Fruit fly (Drosophila melanogaster): ENCODE measurements around the gene CG13367.
"Not testable (repeated sequence)": the region's sequence is repeated elsewhere in the genome, so short reads cannot be mapped to it uniquely, and the experiment has no call there.

Gene CG13367

DNA sequence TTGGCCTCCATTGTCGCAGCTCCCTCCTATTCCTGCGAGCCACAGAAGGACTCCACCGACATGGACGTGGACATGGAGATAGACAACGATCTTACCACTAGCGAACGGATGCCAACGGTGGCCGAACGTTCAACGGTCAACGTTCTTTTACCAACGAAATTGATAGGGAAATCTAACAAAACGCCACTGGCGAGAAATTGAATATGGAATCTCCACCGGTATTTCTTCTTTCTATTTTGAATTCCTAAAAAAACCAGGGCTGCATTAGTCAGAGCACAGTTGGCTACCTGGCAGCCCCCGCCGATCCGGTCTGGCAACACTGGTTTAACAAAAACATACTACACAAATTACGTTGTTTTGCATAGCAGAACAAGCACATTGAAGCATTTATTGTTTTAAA, at the start of gene CG13367:
Gene CG13367, plus strand, starts transcription at position 301 of the 400 bp plus-strand sequence.
- not testable (repeated sequence) for TF ChIP-seq CTCF, CG8478 (optimal IDR thresholded peaks at IDR 0.05)

DNA sequence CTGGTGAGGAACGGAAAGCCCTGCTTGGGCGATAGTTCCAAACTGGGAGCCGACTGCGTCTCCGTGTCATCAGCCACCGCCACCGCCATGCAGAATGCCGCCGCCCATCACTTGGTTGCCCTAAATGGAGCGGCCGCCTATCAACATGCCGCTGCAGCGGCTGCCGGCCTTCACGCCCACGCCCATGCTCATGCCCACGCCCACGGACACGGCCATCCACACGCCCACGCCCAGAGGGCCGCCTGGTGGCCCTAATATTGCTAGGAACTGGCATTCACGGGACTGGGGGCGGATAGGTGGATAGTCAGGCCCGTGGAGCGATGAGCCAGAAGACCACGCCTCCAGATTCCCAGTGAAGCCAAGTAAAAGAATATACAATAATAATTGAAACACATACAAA, 47.5 kb upstream of the CG13367 start:
- TF ChIP-seq CTCF (optimal IDR thresholded peaks at IDR 0.05) (no peak), CG8478 (optimal IDR thresholded peaks at IDR 0.05) (no peak)

DNA sequence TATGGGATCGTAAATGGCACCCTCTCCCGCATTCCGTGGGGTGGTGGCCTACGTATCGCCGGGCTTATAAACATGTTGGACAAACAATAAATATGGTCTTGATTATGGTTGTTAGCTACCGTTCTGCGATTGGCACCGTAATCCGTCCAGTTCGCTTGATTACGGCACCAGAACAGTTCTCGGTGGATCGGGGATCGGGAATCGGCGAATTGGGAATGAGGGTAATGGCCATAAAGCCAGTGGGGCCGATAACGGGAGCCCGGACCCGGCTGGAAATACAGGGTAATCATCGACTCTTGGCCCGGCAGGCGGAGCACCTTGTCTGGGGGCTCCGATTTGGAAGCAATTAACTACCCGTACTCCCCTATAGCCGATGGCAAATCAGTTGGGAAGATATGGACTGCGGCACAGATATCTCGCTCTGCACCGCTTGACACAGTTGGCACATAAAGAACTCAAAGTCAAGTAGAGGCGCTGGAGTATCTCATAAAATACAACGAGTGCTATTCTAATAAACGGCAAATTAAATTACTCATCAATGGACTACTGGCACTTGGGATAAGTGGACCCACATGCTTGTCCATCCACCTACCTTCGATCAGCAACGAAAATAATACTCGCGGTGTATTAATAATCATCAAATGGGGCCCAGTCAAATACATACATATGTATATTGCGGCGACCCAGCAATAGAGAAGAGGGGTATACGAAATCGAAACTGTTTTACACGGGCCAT, 46.1 kb upstream of the CG13367 start:
- TF ChIP-seq CTCF (optimal IDR thresholded peaks at IDR 0.05), result no peak
- TF ChIP-seq CG8478 (optimal IDR thresholded peaks at IDR 0.05), result no peak

DNA sequence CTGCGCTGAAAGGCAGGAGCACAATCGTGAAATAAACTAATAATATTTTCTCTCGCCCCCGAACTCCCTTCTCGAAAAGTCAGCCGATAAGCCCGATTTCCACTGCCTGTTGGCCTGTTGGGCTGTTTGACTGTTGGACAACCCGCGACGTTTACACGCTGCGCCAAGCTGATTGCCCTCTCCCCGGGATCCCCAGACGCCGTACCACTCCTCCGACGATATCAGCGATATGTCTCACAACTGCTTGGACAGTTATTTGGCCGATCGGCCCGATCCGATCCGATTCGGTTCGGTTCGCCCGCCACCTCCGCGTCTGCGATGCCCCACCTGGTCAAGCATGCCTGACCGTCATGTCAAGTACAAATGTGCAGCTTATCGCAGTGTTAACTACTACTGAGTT, 44.8 kb upstream of the CG13367 start:
- TF ChIP-seq CTCF (optimal IDR thresholded peaks at IDR 0.05), result no peak
- TF ChIP-seq CG8478 (optimal IDR thresholded peaks at IDR 0.05), result no peak

DNA sequence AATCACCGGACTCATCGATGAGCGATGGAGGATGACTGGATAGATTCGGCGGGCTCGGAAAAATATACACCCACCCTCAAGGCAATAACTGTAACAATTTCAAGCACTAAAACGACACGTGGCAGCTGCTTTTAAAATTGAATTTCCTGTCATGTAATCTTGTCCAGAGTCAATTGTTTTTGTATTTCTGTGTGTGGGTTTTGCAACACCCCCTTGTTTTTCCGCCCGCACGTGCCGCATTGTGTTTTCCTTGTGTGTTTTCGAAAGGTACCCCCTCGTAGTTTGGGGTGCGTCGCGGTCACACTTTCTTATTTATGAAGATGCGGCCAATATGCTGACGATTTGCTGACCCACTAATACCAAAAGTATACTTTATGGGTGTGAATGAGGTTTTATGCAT, 42.6 kb upstream of the CG13367 start:
- TF ChIP-seq CG8478 (optimal IDR thresholded peaks at IDR 0.05), result no peak
- TF ChIP-seq CTCF (optimal IDR thresholded peaks at IDR 0.05), result no peak

- TF ChIP-seq CG8478 (optimal IDR thresholded peaks at IDR 0.05) (no peak), CTCF (optimal IDR thresholded peaks at IDR 0.05) (no peak)
These were observed 34.5 kb upstream of the CG13367 start for dm6 chrX:610048-610447.

DNA sequence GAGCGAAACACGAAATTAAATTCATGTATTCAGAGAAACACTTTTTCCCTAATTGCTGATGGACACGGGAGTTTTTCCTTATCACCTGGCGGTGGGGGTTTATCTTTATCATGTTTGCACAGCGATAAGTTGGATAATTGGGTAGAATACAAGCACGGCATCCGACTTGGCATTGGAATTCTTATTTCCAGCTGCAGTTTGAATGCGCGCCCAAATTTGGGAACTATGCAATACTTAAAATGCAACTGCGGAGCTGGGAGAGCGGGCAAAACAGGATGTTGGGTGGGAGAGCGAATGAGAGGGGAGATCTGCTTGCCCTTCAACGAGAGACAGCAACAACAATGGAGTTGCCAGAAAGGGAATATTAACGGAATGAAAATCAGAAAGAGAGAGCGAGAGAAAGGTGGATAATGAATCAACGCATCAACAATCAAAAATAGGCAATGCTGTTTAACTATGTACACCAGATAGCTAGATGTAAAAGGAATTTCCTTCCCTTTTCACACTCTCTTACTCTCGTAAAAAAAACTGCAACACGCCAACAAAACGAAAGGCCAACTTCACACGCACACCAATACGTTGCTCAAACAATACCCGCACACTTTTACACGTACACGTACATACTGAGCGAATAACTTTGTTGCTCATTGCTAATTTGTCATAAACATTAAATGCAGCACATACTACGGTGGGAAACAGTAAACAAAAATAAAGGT, 27.6 kb upstream of the CG13367 start:
- TF ChIP-seq CTCF (optimal IDR thresholded peaks at IDR 0.05), result no peak

DNA sequence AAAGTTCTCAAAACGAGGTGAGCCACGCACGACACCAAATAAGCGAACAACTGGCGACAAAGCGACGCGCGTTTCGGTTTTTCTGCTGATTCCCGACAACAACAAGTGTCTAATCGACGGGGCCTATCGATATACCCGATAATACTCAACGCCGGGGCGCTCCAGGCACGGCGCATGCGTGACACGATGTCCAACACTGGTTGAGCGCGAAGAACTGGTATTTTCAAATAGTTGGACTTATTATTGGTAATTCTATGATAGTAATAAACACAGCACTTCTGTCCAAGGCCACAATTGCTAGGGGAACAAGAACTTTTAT, 27.1 kb upstream of the CG13367 start:
- TF ChIP-seq CG8478 (optimal IDR thresholded peaks at IDR 0.05) (no peak), CTCF (optimal IDR thresholded peaks at IDR 0.05) (peak in 1 of 2 experiments; percentile 30)

DNA sequence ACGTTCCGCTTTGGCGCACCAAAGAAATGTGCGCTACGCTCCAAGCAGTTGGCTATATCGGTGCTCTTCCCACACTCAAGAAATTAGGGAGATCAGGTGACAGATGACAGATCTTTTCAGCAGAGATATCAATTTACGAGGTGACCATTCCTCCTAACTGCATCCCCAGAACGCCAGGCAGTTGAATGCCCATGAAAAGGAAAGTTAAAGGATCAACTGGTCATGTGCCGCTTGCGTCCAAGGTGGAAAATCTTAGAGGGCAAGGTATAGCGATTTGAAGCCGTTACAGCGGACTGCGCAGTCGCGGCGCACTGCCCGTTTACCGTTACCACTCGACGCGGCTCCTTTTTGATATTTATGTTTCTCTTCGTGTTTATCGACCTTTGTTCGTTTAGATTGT, 26.0 kb upstream of the CG13367 start:
- no peak for TF ChIP-seq CTCF (optimal IDR thresholded peaks at IDR 0.05)
- TF ChIP-seq CG8478 (optimal IDR thresholded peaks at IDR 0.05), result no peak

dm6 chrX:619220-620101, 25.1 kb upstream of the CG13367 start:
- no peak for TF ChIP-seq CG8478 (optimal IDR thresholded peaks at IDR 0.05)
- no peak for TF ChIP-seq CTCF (optimal IDR thresholded peaks at IDR 0.05)

dm6 chrX:620102-620430, 24.5 kb upstream of the CG13367 start, which contains the start of gene spdi:
Gene spdi (minus strand): TSS chrX:620195.
- TF ChIP-seq CG8478 (optimal IDR thresholded peaks at IDR 0.05) (no peak), CTCF (optimal IDR thresholded peaks at IDR 0.05) (no peak)

DNA sequence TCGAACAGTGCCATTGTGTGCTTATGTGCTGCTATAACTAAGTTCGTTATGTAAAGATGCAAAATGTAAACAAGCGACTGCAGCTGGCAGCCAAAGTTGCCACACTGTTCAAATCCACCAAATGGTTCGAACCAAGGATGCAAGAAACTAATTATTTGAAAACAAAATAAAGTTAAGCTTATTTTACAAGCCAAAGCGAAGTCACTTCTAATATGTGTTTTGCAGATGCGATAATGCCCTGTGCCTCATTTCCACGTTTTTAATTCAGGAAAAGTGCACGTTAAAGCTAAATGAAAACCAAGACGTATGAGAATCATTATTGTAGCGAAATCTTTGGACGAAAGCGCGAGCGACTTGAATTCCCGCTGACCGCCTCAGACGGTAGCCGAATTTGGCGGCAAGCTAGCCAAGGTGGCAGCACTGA, 23.4 kb upstream of the CG13367 start, which contains the start of the genes CG13365 and Vsp37A:
Gene CG13365, minus strand, starts transcription at position 84 of the 424 bp plus-strand sequence.
Gene Vsp37A, plus strand, starts transcription at position 399 of the 424 bp plus-strand sequence.
- TF ChIP-seq CTCF (optimal IDR thresholded peaks at IDR 0.05) (peak in 1 of 2 experiments; percentile 43), CG8478 (optimal IDR thresholded peaks at IDR 0.05) (no peak)

DNA sequence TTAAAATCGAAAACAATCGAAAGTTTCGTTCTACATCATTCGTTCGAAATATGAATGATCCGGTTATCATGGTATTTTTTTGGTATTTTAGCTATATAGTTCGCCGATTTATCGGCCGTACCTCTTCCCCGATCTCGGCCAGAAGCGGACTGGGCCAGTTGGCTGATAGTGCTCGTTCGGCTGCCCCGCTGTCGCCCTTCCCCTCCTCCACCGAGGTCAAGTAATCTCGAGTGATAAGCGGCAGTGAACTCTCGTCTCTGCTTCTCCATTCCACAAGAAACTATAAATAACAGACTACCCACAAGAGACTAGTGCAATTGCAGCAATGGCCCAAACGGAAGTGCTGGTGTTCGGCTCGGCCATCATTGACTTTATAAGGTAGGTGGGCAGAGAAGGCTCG, 21.2 kb upstream of the CG13367 start, which contains the start of gene CG13369:
Gene CG13369, plus strand, starts transcription at position 112 of the 400 bp plus-strand sequence.
- no peak for TF ChIP-seq CTCF (optimal IDR thresholded peaks at IDR 0.05)
- TF ChIP-seq CG8478 (optimal IDR thresholded peaks at IDR 0.05), result no peak

DNA sequence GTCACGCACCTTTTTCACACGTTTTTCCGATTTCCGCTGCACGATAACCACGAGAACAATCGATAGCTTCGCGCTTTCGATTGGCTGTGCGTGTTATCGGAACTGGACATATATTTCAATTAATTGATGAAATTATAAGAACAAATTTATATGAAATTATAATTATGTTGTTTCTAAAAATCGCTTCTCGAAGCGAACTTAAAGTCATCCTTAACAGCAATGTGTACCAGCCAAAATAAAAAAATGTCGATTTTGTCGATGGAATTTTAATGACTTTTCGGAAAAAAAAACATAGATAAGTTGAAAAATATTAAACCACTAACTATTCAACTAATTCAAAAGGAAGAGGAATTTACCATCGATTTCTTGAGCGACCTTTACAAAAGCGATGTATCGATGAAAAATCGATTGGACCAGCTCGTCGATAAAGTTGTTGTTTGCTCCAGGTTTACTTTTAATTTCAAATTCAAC, 19.4 kb upstream of the CG13367 start, which contains the start of the genes CG13364 and Hinfp:
Gene CG13364, minus strand, starts transcription at position 47 of the 471 bp plus-strand sequence.
Gene Hinfp, plus strand, starts transcription at position 386 of the 471 bp plus-strand sequence.
- TF ChIP-seq CG8478 (optimal IDR thresholded peaks at IDR 0.05), result no peak
- TF ChIP-seq CTCF (optimal IDR thresholded peaks at IDR 0.05), result no peak

Measured in S2 (cell line).